Fruit fly (Drosophila melanogaster) whole organism, embryonic: Measurements from ENCODE around the gene CG15152.

Source experiments
- ATbp ChIP-seq: fragments of 200-800 bp; sonication (Bioruptor generic); optimal IDR thresholded peaks from 2 replicates; lab custom pipeline; 2017; ENCODE audit warnings: missing biosample characterization, mild to moderate bottlenecking, missing genetic modification characterization, missing genetic modification reagents
- Aef1 ChIP-seq: fragments of 200-800 bp; sonication (Bioruptor generic); IDR thresholded peaks from 3 replicates; pipeline ENCODE4 v1.3.6; 2022; ENCODE audit warnings: missing biosample characterization, missing genetic modification characterization
- Antp ChIP-seq: fragments of 200-800 bp; sonication (Bioruptor generic); optimal IDR thresholded peaks from 3 replicates; lab custom pipeline; 2016; ENCODE audit warnings: missing biosample characterization, missing genetic modification characterization
- CG10209 ChIP-seq: fragments of 200-800 bp; sonication (Bioruptor generic); optimal IDR thresholded peaks from 3 replicates; lab custom pipeline; 2017; ENCODE audit warnings: missing biosample characterization, mild to moderate bottlenecking, missing genetic modification characterization, missing genetic modification reagents
- CG10431 ChIP-seq: fragments of 200-800 bp; sonication (Bioruptor generic); optimal IDR thresholded peaks from 3 replicates; lab custom pipeline; 2018; ENCODE audit warnings: missing biosample characterization, mild to moderate bottlenecking, missing genetic modification characterization
- CG10959 ChIP-seq: fragments of 200-800 bp; sonication (Bioruptor generic); IDR thresholded peaks from 2 replicates; pipeline ENCODE4 v1.3.6; 2022; ENCODE audit warnings: missing biosample characterization, missing genetic modification characterization
- CG10979 ChIP-seq: fragments of 200-800 bp; sonication (Bioruptor generic); optimal IDR thresholded peaks from 2 replicates; lab custom pipeline; 2018; ENCODE audit warnings: missing biosample characterization, mild to moderate bottlenecking, missing genetic modification characterization, moderate library complexity
- CG11456 ChIP-seq: fragments of 200-800 bp; sonication (Bioruptor generic); IDR thresholded peaks from 3 replicates; pipeline ENCODE4 v1.3.6; 2022; ENCODE audit warnings: missing biosample characterization, missing genetic modification characterization
- CG1233 ChIP-seq: fragments of 200-800 bp; sonication (Bioruptor generic); optimal IDR thresholded peaks from 4 replicates; lab custom pipeline; 2018; ENCODE audit warnings: missing biosample characterization, mild to moderate bottlenecking, missing genetic modification characterization
- CG12391 ChIP-seq: fragments of 200-800 bp; sonication (Bioruptor generic); optimal IDR thresholded peaks from 3 replicates; lab custom pipeline; 2018; ENCODE audit warnings: missing biosample characterization, mild to moderate bottlenecking, missing genetic modification characterization, moderate library complexity
- CG17802 ChIP-seq: fragments of 200-800 bp; sonication (Bioruptor generic); optimal IDR thresholded peaks from 2 replicates; lab custom pipeline; 2018; ENCODE audit warnings: missing biosample characterization, mild to moderate bottlenecking, missing genetic modification characterization, moderate library complexity
- CG18599 ChIP-seq: fragments of 200-800 bp; sonication (Bioruptor generic); optimal IDR thresholded peaks from 3 replicates; lab custom pipeline; 2017; ENCODE audit warnings: missing biosample characterization, missing genetic modification characterization, mild to moderate bottlenecking, moderate library complexity, missing genetic modification reagents
- CG2889 ChIP-seq: fragments of 200-800 bp; sonication (Bioruptor generic); IDR thresholded peaks from 3 replicates; pipeline ENCODE4 v1.3.6; 2022; ENCODE audit warnings: missing biosample characterization, missing genetic modification characterization
- CG34224 ChIP-seq: fragments of 200-800 bp; sonication (Bioruptor generic); IDR thresholded peaks from 3 replicates; pipeline ENCODE4 v1.3.6; 2022; ENCODE audit warnings: missing biosample characterization, missing genetic modification characterization; ENCODE audit not compliant: partially characterized antibody
- CG4328 ChIP-seq: fragments of 200-800 bp; sonication (Bioruptor generic); optimal IDR thresholded peaks from 3 replicates; lab custom pipeline; 2017; ENCODE audit warnings: missing biosample characterization, missing genetic modification reagents, missing genetic modification characterization
- CG5245 ChIP-seq: fragments of 200-800 bp; sonication (Bioruptor generic); optimal IDR thresholded peaks from 3 replicates; lab custom pipeline; 2016; ENCODE audit warnings: missing biosample characterization, missing genetic modification characterization
- CG6254 ChIP-seq: fragments of 200-800 bp; sonication (Bioruptor generic); optimal IDR thresholded peaks from 3 replicates; lab custom pipeline; 2017; ENCODE audit warnings: mild to moderate bottlenecking, missing biosample characterization, missing genetic modification reagents, missing genetic modification characterization
- CG8765 ChIP-seq: fragments of 200-800 bp; sonication (Bioruptor generic); IDR thresholded peaks from 2 replicates; pipeline ENCODE4 v1.3.6; 2022; ENCODE audit warnings: missing biosample characterization, missing genetic modification characterization
- Dad ChIP-seq: fragments of 200-800 bp; sonication (Bioruptor generic); optimal IDR thresholded peaks from 3 replicates; lab custom pipeline; 2016; ENCODE audit warnings: missing biosample characterization, missing genetic modification characterization
- Deaf1 ChIP-seq: fragments of 200-800 bp; optimal IDR thresholded peaks from 3 replicates; lab custom pipeline; 2019; ENCODE audit warnings: missing biosample characterization, mild to moderate bottlenecking, missing genetic modification characterization, moderate library complexity
- E2f2 ChIP-seq: fragments of 200-800 bp; sonication (Bioruptor generic); IDR thresholded peaks from 2 replicates; pipeline ENCODE4 v1.3.6; 2022; ENCODE audit warnings: missing biosample characterization, missing genetic modification characterization
- H2.0 ChIP-seq: fragments of 200-800 bp; sonication (Bioruptor generic); IDR thresholded peaks from 2 replicates; pipeline ENCODE4 v1.3.6; 2022; ENCODE audit warnings: missing biosample characterization, missing genetic modification characterization
- HLH3B ChIP-seq: fragments of 200-800 bp; sonication (Bioruptor generic); IDR thresholded peaks from 2 replicates; pipeline ENCODE4 v1.3.6; 2022; ENCODE audit warnings: missing biosample characterization, missing genetic modification characterization
- HLH54F ChIP-seq: fragments of 200-800 bp; sonication (Bioruptor generic); optimal IDR thresholded peaks from 3 replicates; lab custom pipeline; 2016; ENCODE audit warnings: missing biosample characterization, missing genetic modification characterization
- Hr39 ChIP-seq: fragments of >200 bp; optimal IDR thresholded peaks from 2 replicates; lab custom pipeline; 2017
- Hr51 ChIP-seq, 2 experiments: fragments of 200-800 bp; sonication (Bioruptor generic); optimal IDR thresholded peaks; 2 replicates in 1 of 2; 3 replicates in 1 of 2; lab custom pipeline; 2016 to 2018; ENCODE audit warnings: missing biosample characterization in 2 of 2, missing genetic modification characterization in 2 of 2, mild to moderate bottlenecking in 1 of 2, moderate library complexity in 1 of 2
- Lhr ChIP-seq: fragments of 200-800 bp; sonication (Bioruptor generic); optimal IDR thresholded peaks from 3 replicates; lab custom pipeline; 2017; ENCODE audit warnings: mild to moderate bottlenecking, missing biosample characterization, missing genetic modification reagents, missing genetic modification characterization
- Mes4 ChIP-seq: fragments of 200-800 bp; sonication (Bioruptor generic); optimal IDR thresholded peaks from 2 replicates; lab custom pipeline; 2016; ENCODE audit warnings: missing biosample characterization, missing genetic modification characterization
- NFAT ChIP-seq: fragments of 200-800 bp; sonication (Bioruptor generic); IDR thresholded peaks from 2 replicates; pipeline ENCODE4 v1.3.6; 2022; ENCODE audit warnings: missing biosample characterization, missing genetic modification characterization
- Side ChIP-seq: fragments of 200-800 bp; sonication (Bioruptor generic); optimal IDR thresholded peaks from 2 replicates; lab custom pipeline; 2016; ENCODE audit warnings: missing biosample characterization, missing genetic modification characterization
- Sox102F ChIP-seq: fragments of 200-800 bp; sonication (Bioruptor generic); optimal IDR thresholded peaks from 2 replicates; lab custom pipeline; 2018; ENCODE audit warnings: missing biosample characterization, mild to moderate bottlenecking, missing genetic modification characterization, moderate library complexity
- ara ChIP-seq: fragments of 200-800 bp; sonication (Bioruptor generic); IDR thresholded peaks from 2 replicates; pipeline ENCODE4 v1.3.6; 2022; ENCODE audit warnings: missing biosample characterization, missing genetic modification characterization
- ato ChIP-seq: fragments of 200-800 bp; sonication (Bioruptor generic); IDR thresholded peaks from 2 replicates; pipeline ENCODE4 v1.3.6; 2022; ENCODE audit warnings: missing biosample characterization, missing genetic modification characterization; ENCODE audit not compliant: partially characterized antibody
- caup ChIP-seq: fragments of 200-800 bp; sonication (Bioruptor generic); optimal IDR thresholded peaks from 3 replicates; lab custom pipeline; 2017; ENCODE audit warnings: missing biosample characterization, mild to moderate bottlenecking, missing genetic modification characterization, moderate library complexity; ENCODE audit not compliant: severe bottlenecking
- dmrt99B ChIP-seq: fragments of 200-800 bp; sonication (Bioruptor generic); optimal IDR thresholded peaks from 2 replicates; lab custom pipeline; 2018; ENCODE audit warnings: missing biosample characterization, mild to moderate bottlenecking, missing genetic modification characterization, moderate library complexity
- fd96Cb ChIP-seq: fragments of 200-800 bp; sonication (Bioruptor generic); optimal IDR thresholded peaks from 2 replicates; lab custom pipeline; 2018; ENCODE audit warnings: missing biosample characterization, mild to moderate bottlenecking, missing genetic modification characterization, moderate library complexity
- lola ChIP-seq, 3 experiments: fragments of >200 bp in 2 of 3; fragments of 200-800 bp in 1 of 3; sonication (Bioruptor generic) in 1 of 3; optimal IDR thresholded peaks; 2 replicates each; lab custom pipeline; 2017 to 2019; ENCODE audit warnings: missing biosample characterization in 3 of 3, missing genetic modification characterization in 3 of 3, mild to moderate bottlenecking in 1 of 3, moderate library complexity in 1 of 3
- repo ChIP-seq: fragments of 200-800 bp; sonication (Bioruptor generic); optimal IDR thresholded peaks from 2 replicates; lab custom pipeline; 2016; ENCODE audit warnings: missing biosample characterization, missing genetic modification characterization
- ro ChIP-seq: fragments of 200-800 bp; sonication (Bioruptor generic); IDR thresholded peaks from 2 replicates; pipeline ENCODE4 v1.3.6; 2022; ENCODE audit warnings: missing biosample characterization, missing genetic modification characterization
- run ChIP-seq: fragments of 200-800 bp; sonication (Bioruptor generic); optimal IDR thresholded peaks from 3 replicates; lab custom pipeline; 2018; ENCODE audit warnings: missing biosample characterization, mild to moderate bottlenecking, missing genetic modification characterization
- schlank ChIP-seq: fragments of 200-800 bp; sonication (Bioruptor generic); optimal IDR thresholded peaks from 2 replicates; lab custom pipeline; 2018; ENCODE audit warnings: missing biosample characterization, mild to moderate bottlenecking, missing genetic modification characterization
- sens ChIP-seq: fragments of 200-800 bp; sonication (Bioruptor generic); peaks from one replicate; lab custom pipeline; 2016; ENCODE audit warnings: missing biosample characterization, missing genetic modification characterization
- sob ChIP-seq: fragments of 200-800 bp; sonication (Bioruptor generic); IDR thresholded peaks from 2 replicates; pipeline ENCODE4 v1.3.6; 2022; ENCODE audit warnings: missing biosample characterization, missing genetic modification characterization
- ssp ChIP-seq: fragments of 200-800 bp; sonication (Bioruptor generic); IDR thresholded peaks from 2 replicates; pipeline ENCODE4 v1.3.6; 2022; ENCODE audit warnings: missing biosample characterization, missing genetic modification characterization
- tgo ChIP-seq: fragments of 200-800 bp; sonication (Bioruptor generic); IDR thresholded peaks from 3 replicates; pipeline ENCODE4 v1.3.6; 2022; ENCODE audit warnings: missing biosample characterization, missing genetic modification characterization
- unc-4 ChIP-seq: fragments of 200-800 bp; sonication (Bioruptor generic); IDR thresholded peaks from 2 replicates; pipeline ENCODE4 v1.3.6; 2022; ENCODE audit warnings: missing biosample characterization, missing genetic modification characterization; ENCODE audit not compliant: partially characterized antibody
- unpg ChIP-seq: fragments of 200-800 bp; sonication (Bioruptor generic); optimal IDR thresholded peaks from 3 replicates; lab custom pipeline; 2018; ENCODE audit warnings: missing biosample characterization, mild to moderate bottlenecking, missing genetic modification characterization, moderate library complexity
- zen2 ChIP-seq: fragments of 200-800 bp; sonication (Bioruptor generic); IDR thresholded peaks from 3 replicates; pipeline ENCODE4 v1.3.6; 2022; ENCODE audit warnings: missing biosample characterization, missing genetic modification characterization; ENCODE audit not compliant: partially characterized antibody

The CG15152 gene

dm6 chr2L:18148552-18149219 lies 34.3 kb downstream of the CG15152 start (continued):
- TF ChIP-seq repo (GFP tag; lab: Kevin White, UChicago): peak; percentile 42
- TF ChIP-seq Sox102F: peak; percentile 42
- peak; percentile 41 for TF ChIP-seq unpg (GFP tag; lab: Kevin White, UChicago)
- peak; percentile 14 for TF ChIP-seq Antp
- peak; percentile 95 for TF ChIP-seq sens (GFP tag; lab: Kevin White, UChicago)
- TF ChIP-seq CG10431 (GFP tag; lab: Kevin White, UChicago): peak; percentile 51
- TF ChIP-seq CG17802 (tag; lab: Kevin White, UChicago): peak; percentile 25
- peak; percentile 45 for TF ChIP-seq run (tag; lab: Kevin White, UChicago)
- peak; percentile 40 for TF ChIP-seq fd96Cb (tag; lab: Kevin White, UChicago)
- peak; percentile 56 for TF ChIP-seq dmrt99B (tag; lab: Kevin White, UChicago)
- no peak for TF ChIP-seq Aef1 (GFP tag; lab: Robert Waterston, UW)
- peak; percentile 30; the same call in 1 of the 3 replicates for TF ChIP-seq tgo (GFP tag; lab: Robert Waterston, UW)
- peak; percentile 6 for TF ChIP-seq HLH54F (GFP tag; lab: Kevin White, UChicago)
- no peak for TF ChIP-seq zen2 (GFP tag; lab: Robert Waterston, UW)
- TF ChIP-seq Hr51 (GFP tag; optimal IDR thresholded peaks at IDR 0.05; lab: Kevin White, UChicago): peak in 1 of 2 experiments; percentile 45
- no peak for TF ChIP-seq CG34224 (GFP tag; lab: Robert Waterston, UW)
- TF ChIP-seq HLH3B (GFP tag; lab: Robert Waterston, UW): peak; percentile 59; the same call in 1 of the 2 replicates
- TF ChIP-seq ro (GFP tag; lab: Robert Waterston, UW): no peak
- TF ChIP-seq CG8765 (GFP tag; lab: Robert Waterston, UW): no peak
- peak; percentile 32 for TF ChIP-seq Deaf1
- peak; percentile 88 for TF ChIP-seq CG1233 (GFP tag; lab: Kevin White, UChicago)
- peak; percentile 71; the same call in 1 of the 2 replicates for TF ChIP-seq ara (GFP tag; lab: Robert Waterston, UW)
- peak; percentile 31 for TF ChIP-seq CG10979 (tag; lab: Kevin White, UChicago)
- no peak for TF ChIP-seq Dad (GFP tag; lab: Kevin White, UChicago)
- peak; percentile 62; the same call in 2 of the 3 replicates for TF ChIP-seq CG11456 (GFP tag; lab: Robert Waterston, UW)
- peak; percentile 66 for TF ChIP-seq CG6254
- peak; percentile 57 for TF ChIP-seq Lhr
- TF ChIP-seq CG2889: no peak
- peak in 1 of 3 experiments; percentile 52 for TF ChIP-seq lola (GFP tag; optimal IDR thresholded peaks at IDR 0.05; lab: Kevin White, UChicago)
- TF ChIP-seq CG12391 (tag; lab: Kevin White, UChicago): no peak
- TF ChIP-seq CG5245 (GFP tag; lab: Kevin White, UChicago): no peak
- TF ChIP-seq NFAT (GFP tag; lab: Robert Waterston, UW): peak; percentile 76
- TF ChIP-seq Side (GFP tag; lab: Kevin White, UChicago): peak; percentile 49
- peak; percentile 68 for TF ChIP-seq CG4328 (GFP tag; lab: Kevin White, UChicago)
- peak; percentile 66; the same call in 1 of the 2 replicates for TF ChIP-seq sob (GFP tag; lab: Robert Waterston, UW)
- 0 out of 2 replicates have a peak, but pooled peaks have one; percentile 38 for TF ChIP-seq CG10959 (GFP tag; lab: Robert Waterston, UW)
- peak; percentile 77 for TF ChIP-seq CG10209 (GFP tag; lab: Kevin White, UChicago)
- no peak; the same call in 1 of the 2 replicates for TF ChIP-seq H2.0
- TF ChIP-seq Hr39 (lab: Kevin White, UChicago): no peak
- TF ChIP-seq caup (GFP tag; lab: Kevin White, UChicago): peak; percentile 84
- peak; percentile 62 for TF ChIP-seq Mes4
- no peak for TF ChIP-seq ssp (GFP tag; lab: Robert Waterston, UW)
- no peak for TF ChIP-seq unc-4 (GFP tag; lab: Robert Waterston, UW)
- peak; percentile 87 for TF ChIP-seq CG18599 (GFP tag; lab: Kevin White, UChicago)
- no peak for TF ChIP-seq ato (GFP tag; lab: Robert Waterston, UW)
- peak; percentile 82 for TF ChIP-seq schlank
- peak; percentile 87 for TF ChIP-seq ATbp (GFP tag; lab: Kevin White, UChicago)
- TF ChIP-seq E2f2 (GFP tag; lab: Robert Waterston, UW): peak; percentile 42; the same call in 1 of the 2 replicates
